Worm (Caenorhabditis elegans): Measurements from ENCODE around the gene F55G11.10.

Gene F55G11.10

ce11 chrIV:12994376-12994775, 45.8 kb downstream of the F55G11.10 start, which contains the start of gene K10D11.4:
Gene K10D11.4 (minus strand): TSS chrIV:12994476.
- TF ChIP-seq nhr-77 (tag; optimal IDR thresholded peaks at IDR 0.05) (no peak), fkh-2 (tag; optimal IDR thresholded peaks at IDR 0.05) (no peak), ztf-11 (tag; optimal IDR thresholded peaks at IDR 0.05) (no peak), ZK546.5 (tag; optimal IDR thresholded peaks at IDR 0.05) (no peak)

- TF ChIP-seq R02D3.7 (tag; optimal IDR thresholded peaks at IDR 0.05), result no peak
- TF ChIP-seq fos-1 (tag; optimal IDR thresholded peaks at IDR 0.05), result no peak
- no peak for TF ChIP-seq unc-62 (GFP tag; optimal IDR thresholded peaks at IDR 0.05)
- TF ChIP-seq daf-12 (tag; optimal IDR thresholded peaks at IDR 0.05), result no peak
- no peak for TF ChIP-seq nhr-77 (tag; optimal IDR thresholded peaks at IDR 0.05)
- no peak for TF ChIP-seq skn-1 (tag; optimal IDR thresholded peaks at IDR 0.05)
- no peak for TF ChIP-seq elt-3 (tag; optimal IDR thresholded peaks at IDR 0.05)
- TF ChIP-seq ztf-11 (tag; optimal IDR thresholded peaks at IDR 0.05), result no peak
- TF ChIP-seq pha-4 (tag; optimal IDR thresholded peaks at IDR 0.05), result no peak
- TF ChIP-seq ama-1 (optimal IDR thresholded peaks at IDR 0.05), result no peak
Observed at ce11 chrIV:12995886-12996285, 47.3 kb downstream of the F55G11.10 start, which contains the start of gene K10D11.7. Gene K10D11.7 (minus strand): TSS chrIV:12995986.

ce11 chrIV:12997560-12997959, 49.0 kb downstream of the F55G11.10 start:
- peak in 1 of 3 experiments; percentile 8 for TF ChIP-seq elt-3 (tag; optimal IDR thresholded peaks at IDR 0.05)
- no peak for TF ChIP-seq nhr-67 (tag; optimal IDR thresholded peaks at IDR 0.05)
- peak; percentile 35 for TF ChIP-seq nhr-23 (tag; optimal IDR thresholded peaks at IDR 0.05)

- TF ChIP-seq nhr-23 (tag; optimal IDR thresholded peaks at IDR 0.05) (peak; percentile 29), mdl-1 (tag; optimal IDR thresholded peaks at IDR 0.05) (no peak)
Observed at ce11 chrIV:12999087-12999486, 50.5 kb downstream of the F55G11.10 start.

Measured in whole organism, L3 larva.